Worm (Caenorhabditis elegans) whole organism, late embryonic: Measurements from ENCODE around the gene Y47D7A.7.

Source experiments
- C08G9.2 ChIP-seq: sonication (generic microtip); optimal IDR thresholded peaks from 2 replicates; lab custom pipeline; 2016; ENCODE audit warnings: mild to moderate bottlenecking, missing genetic modification characterization, moderate library complexity, missing compliant biosample characterization
- F13H6.1 ChIP-seq: sonication (generic microtip); optimal IDR thresholded peaks from 2 replicates; lab custom pipeline; 2016; ENCODE audit warnings: missing genetic modification characterization, missing compliant biosample characterization
- K09A11.1 ChIP-seq: sonication (generic microtip); optimal IDR thresholded peaks from 2 replicates; lab custom pipeline; 2017; ENCODE audit warnings: antibody characterized with exemption, mild to moderate bottlenecking, missing genetic modification characterization, missing compliant biosample characterization; ENCODE audit not compliant: insufficient read depth
- Y22D7AL.16 ChIP-seq: sonication (generic microtip); optimal IDR thresholded peaks from 2 replicates; lab custom pipeline; 2016; ENCODE audit warnings: missing genetic modification characterization, missing compliant biosample characterization
- ceh-14 ChIP-seq: sonication (generic microtip); optimal IDR thresholded peaks from 2 replicates; lab custom pipeline; 2016; ENCODE audit warnings: missing genotype, missing genetic modification characterization, missing compliant biosample characterization
- ceh-18 ChIP-seq: sonication (generic microtip); optimal IDR thresholded peaks from 2 replicates; lab custom pipeline; 2016; ENCODE audit warnings: missing genetic modification characterization, missing compliant biosample characterization
- ceh-19 ChIP-seq: fragments of 200-800 bp; sonication (Bioruptor generic); optimal IDR thresholded peaks from 2 replicates; lab custom pipeline; 2018; ENCODE audit warnings: mild to moderate bottlenecking, missing genetic modification characterization, missing compliant biosample characterization
- ceh-22 ChIP-seq: sonication (generic microtip); optimal IDR thresholded peaks from 2 replicates; lab custom pipeline; 2017; ENCODE audit warnings: missing biosample characterization, missing genetic modification characterization
- ceh-31 ChIP-seq: sonication (generic microtip); optimal IDR thresholded peaks from 2 replicates; lab custom pipeline; 2016; ENCODE audit warnings: missing genetic modification characterization, missing compliant biosample characterization
- ceh-45 ChIP-seq: fragments of 200-800 bp; sonication (Bioruptor generic); IDR thresholded peaks from 2 replicates; pipeline ENCODE4 v1.3.6; 2022; ENCODE audit warnings: missing genetic modification reagents, missing genetic modification characterization, missing compliant biosample characterization
- ceh-48 ChIP-seq: sonication (generic microtip); optimal IDR thresholded peaks from 2 replicates; lab custom pipeline; 2016; ENCODE audit warnings: missing genetic modification characterization, inconsistent platforms, missing compliant biosample characterization
- ceh-6 ChIP-seq: fragments of 200-800 bp; sonication (Bioruptor generic); optimal IDR thresholded peaks from 2 replicates; lab custom pipeline; 2018; ENCODE audit warnings: mild to moderate bottlenecking, missing genetic modification characterization, missing compliant biosample characterization
- ceh-9 ChIP-seq: sonication (generic microtip); optimal IDR thresholded peaks from 2 replicates; lab custom pipeline; 2016; ENCODE audit warnings: mild to moderate bottlenecking, missing genetic modification characterization, inconsistent platforms, missing compliant biosample characterization
- dmd-4 ChIP-seq: sonication (generic microtip); optimal IDR thresholded peaks from 2 replicates; lab custom pipeline; 2016; ENCODE audit warnings: borderline replicate concordance, missing genetic modification characterization, missing compliant biosample characterization
- dve-1 ChIP-seq: sonication (generic microtip); optimal IDR thresholded peaks from 2 replicates; lab custom pipeline; 2017; ENCODE audit warnings: antibody characterized with exemption, mild to moderate bottlenecking, missing genetic modification characterization, missing compliant biosample characterization
- elt-2 ChIP-seq: sonication (generic microtip); optimal IDR thresholded peaks from 2 replicates; lab custom pipeline; 2016; ENCODE audit warnings: missing genetic modification reagents, missing genetic modification characterization, missing compliant biosample characterization
- elt-4 ChIP-seq: sonication (generic microtip); optimal IDR thresholded peaks from 2 replicates; lab custom pipeline; 2016; ENCODE audit warnings: missing genetic modification characterization, missing compliant biosample characterization
- eyg-1 ChIP-seq: sonication (generic microtip); optimal IDR thresholded peaks from 2 replicates; lab custom pipeline; 2016; ENCODE audit warnings: missing genotype, missing genetic modification characterization, missing compliant biosample characterization
- fax-1 ChIP-seq: sonication (generic microtip); optimal IDR thresholded peaks from 2 replicates; lab custom pipeline; 2016; ENCODE audit warnings: missing genotype, missing genetic modification characterization, missing compliant biosample characterization
- fkh-10 ChIP-seq: fragments of 150-350 bp; optimal IDR thresholded peaks from 2 replicates; lab custom pipeline; 2014; ENCODE audit warnings: missing biosample characterization, missing genetic modification reagents, missing genetic modification characterization
- fkh-6 ChIP-seq: sonication (generic microtip); optimal IDR thresholded peaks from 2 replicates; lab custom pipeline; 2016; ENCODE audit warnings: missing genetic modification characterization, missing compliant biosample characterization
- gmeb-2 ChIP-seq: sonication (generic microtip); optimal IDR thresholded peaks from 2 replicates; lab custom pipeline; 2016; ENCODE audit warnings: missing genetic modification characterization, inconsistent platforms, missing compliant biosample characterization
- hlh-13 ChIP-seq: fragments of 200-800 bp; sonication (Bioruptor generic); optimal IDR thresholded peaks from 2 replicates; lab custom pipeline; 2018; ENCODE audit warnings: mild to moderate bottlenecking, missing genetic modification characterization, missing compliant biosample characterization
- hlh-6 ChIP-seq: sonication (generic microtip); optimal IDR thresholded peaks from 2 replicates; lab custom pipeline; 2016; ENCODE audit warnings: missing genotype, missing genetic modification characterization, missing compliant biosample characterization
- lin-11 ChIP-seq: fragments of 200-800 bp; sonication (Bioruptor generic); optimal IDR thresholded peaks from 2 replicates; lab custom pipeline; 2018; ENCODE audit warnings: mild to moderate bottlenecking, missing genetic modification characterization, missing compliant biosample characterization
- mec-3 ChIP-seq: sonication (generic microtip); optimal IDR thresholded peaks from 2 replicates; lab custom pipeline; 2016; ENCODE audit warnings: borderline replicate concordance, missing genetic modification characterization, missing compliant biosample characterization
- nfya-1 ChIP-seq: sonication (generic microtip); optimal IDR thresholded peaks from 2 replicates; lab custom pipeline; 2017; ENCODE audit warnings: missing genetic modification characterization, mild to moderate bottlenecking, missing compliant biosample characterization, antibody characterized with exemption, moderate library complexity
- nhr-11 ChIP-seq: fragments of 150-350 bp; optimal IDR thresholded peaks from 2 replicates; lab custom pipeline; 2014; ENCODE audit warnings: missing biosample characterization, missing genetic modification characterization
- pag-3 ChIP-seq: sonication (generic microtip); optimal IDR thresholded peaks from 2 replicates; lab custom pipeline; 2016; ENCODE audit warnings: missing compliant biosample characterization, missing genetic modification characterization, borderline replicate concordance
- pha-4 ChIP-seq: fragments of 150-350 bp; optimal IDR thresholded peaks from 2 replicates; lab custom pipeline; 2018; ENCODE audit warnings: missing biosample characterization, missing genetic modification reagents, missing genetic modification characterization
- pros-1 ChIP-seq: fragments of 150-350 bp; optimal IDR thresholded peaks from 2 replicates; lab custom pipeline; 2014; ENCODE audit warnings: missing biosample characterization, missing genetic modification reagents, missing genetic modification characterization
- rnt-1 ChIP-seq: sonication (generic microtip); optimal IDR thresholded peaks from 2 replicates; lab custom pipeline; 2016; ENCODE audit warnings: missing genetic modification characterization, missing compliant biosample characterization
- sdc-2 ChIP-seq: sonication (generic microtip); optimal IDR thresholded peaks from 2 replicates; lab custom pipeline; 2016; ENCODE audit warnings: missing genotype, missing genetic modification characterization, missing compliant biosample characterization
- sox-2 ChIP-seq: fragments of 200-800 bp; sonication (Bioruptor generic); IDR thresholded peaks from 2 replicates; pipeline ENCODE4 v1.3.6; 2022; ENCODE audit warnings: missing genetic modification reagents, missing genetic modification characterization, missing compliant biosample characterization
- sox-4 ChIP-seq: sonication (generic microtip); optimal IDR thresholded peaks from 2 replicates; lab custom pipeline; 2017; ENCODE audit warnings: mild to moderate bottlenecking, missing genetic modification characterization, inconsistent platforms, missing compliant biosample characterization
- syd-9 ChIP-seq: sonication (generic microtip); optimal IDR thresholded peaks from 2 replicates; lab custom pipeline; 2016; ENCODE audit warnings: mild to moderate bottlenecking, missing genetic modification characterization, moderate library complexity, missing compliant biosample characterization
- unc-3 ChIP-seq, 2 experiments: fragments of 200-800 bp in 1 of 2; sonication (Bioruptor generic) in 1 of 2; sonication (generic microtip) in 1 of 2; conservative IDR thresholded peaks in 1 of 2; optimal IDR thresholded peaks in 1 of 2; 2 replicates each; pipeline versions ENCODE4 v1.3.6 to Lab custom; 2016 to 2022; ENCODE audit warnings: missing compliant biosample characterization in 2 of 2, missing genetic modification characterization in 2 of 2, missing genetic modification reagents in 1 of 2
- unc-42 ChIP-seq: sonication (generic microtip); optimal IDR thresholded peaks from 2 replicates; lab custom pipeline; 2016; ENCODE audit warnings: missing genotype, missing genetic modification characterization, missing compliant biosample characterization
- unc-55 ChIP-seq: sonication (generic microtip); optimal IDR thresholded peaks from 2 replicates; lab custom pipeline; 2017; ENCODE audit warnings: missing biosample characterization, missing genetic modification reagents, missing genetic modification characterization
- zip-5 ChIP-seq: sonication (generic microtip); optimal IDR thresholded peaks from 2 replicates; lab custom pipeline; 2016; ENCODE audit warnings: missing genetic modification characterization, missing compliant biosample characterization

The Y47D7A.7 gene

ce11 chrV:4374625-4375024 lies 45.0 kb downstream of the Y47D7A.7 start, which contains the start of gene neg-1:
Gene neg-1, minus strand, starts transcription at chrV:4374874.
- TF ChIP-seq pros-1 (tag; lab: Kevin White, UChicago) (no peak), gmeb-2 (tag; lab: Kevin White, UChicago) (no peak), nfya-1 (no peak), ceh-48 (no peak), F13H6.1 (tag; lab: Kevin White, UChicago) (no peak), ceh-19 (GFP tag; lab: Kevin White, UChicago) (no peak), sox-2 (GFP tag; lab: Robert Waterston, UW) (no peak), fkh-10 (GFP tag; lab: Kevin White, UChicago) (no peak), pag-3 (tag; lab: Kevin White, UChicago) (no peak), ceh-18 (tag; lab: Kevin White, UChicago) (no peak), eyg-1 (tag; lab: Kevin White, UChicago) (no peak), zip-5 (tag; lab: Kevin White, UChicago) (no peak), K09A11.1 (tag; lab: Kevin White, UChicago) (no peak)

ce11 chrV:4373656-4374055 lies 46.0 kb downstream of the Y47D7A.7 start:
- no peak for TF ChIP-seq ceh-48

ce11 chrV:4372986-4373385 lies 46.7 kb downstream of the Y47D7A.7 start:
- TF ChIP-seq nhr-11 (tag; lab: Kevin White, UChicago) (no peak), fkh-6 (tag; lab: Kevin White, UChicago) (peak; percentile 6), C08G9.2 (tag; lab: Kevin White, UChicago) (peak; percentile 49), sdc-2 (tag; lab: Kevin White, UChicago) (no peak), ceh-31 (tag; lab: Kevin White, UChicago) (no peak), ceh-45 (GFP tag; lab: Robert Waterston, UW) (no peak), pha-4 (tag; lab: Kevin White, UChicago) (no peak), mec-3 (tag; lab: Kevin White, UChicago) (no peak)

- TF ChIP-seq nfya-1: peak; percentile 29
- TF ChIP-seq ceh-31 (tag; lab: Kevin White, UChicago): peak; percentile 12
- peak; percentile 22 for TF ChIP-seq ceh-14 (tag; lab: Kevin White, UChicago)
- TF ChIP-seq ceh-9: no peak
- peak; percentile 32 for TF ChIP-seq elt-2
- TF ChIP-seq sox-4 (tag; lab: Kevin White, UChicago): no peak
- TF ChIP-seq unc-42 (tag; lab: Kevin White, UChicago): peak; percentile 43
Observed at ce11 chrV:4371309-4371933, 48.2 kb downstream of the Y47D7A.7 start, which contains the start of the genes gmpr-1 and fipp-1. Gene gmpr-1, minus strand, starts transcription at chrV:4371383. Gene fipp-1, plus strand, starts transcription at chrV:4371807.

- TF ChIP-seq lin-11 (tag; lab: Kevin White, UChicago) (no peak), pha-4 (tag; lab: Kevin White, UChicago) (no peak), ceh-22 (tag; lab: Kevin White, UChicago) (no peak), ceh-31 (tag; lab: Kevin White, UChicago) (no peak), dve-1 (tag; lab: Kevin White, UChicago) (no peak), dmd-4 (tag; lab: Kevin White, UChicago) (no peak), rnt-1 (tag; lab: Kevin White, UChicago) (no peak), fax-1 (tag; lab: Kevin White, UChicago) (no peak), elt-4 (no peak), unc-55 (no peak), sdc-2 (tag; lab: Kevin White, UChicago) (no peak), syd-9 (tag; lab: Kevin White, UChicago) (no peak), unc-3 (GFP tag; conservative IDR thresholded peaks at IDR 0.05; lab: Robert Waterston, UW) (no peak), unc-3 (tag; optimal IDR thresholded peaks at IDR 0.05; lab: Kevin White, UChicago) (no peak), zip-5 (tag; lab: Kevin White, UChicago) (no peak), hlh-6 (tag; lab: Kevin White, UChicago) (no peak), ceh-45 (GFP tag; lab: Robert Waterston, UW) (no peak), ceh-6 (GFP tag; lab: Kevin White, UChicago) (no peak), hlh-13 (GFP tag; lab: Kevin White, UChicago) (no peak), pros-1 (tag; lab: Kevin White, UChicago) (no peak), Y22D7AL.16 (tag; lab: Kevin White, UChicago) (no peak)
Observed at ce11 chrV:4370515-4370914, 49.2 kb downstream of the Y47D7A.7 start.
